Fruit fly (Drosophila melanogaster): ENCODE data around the gene PQBP1.

PQBP1 gene

dm6 chr3R:25027281-25028219, 38.0 kb upstream of the PQBP1 start:
- TF ChIP-seq dsf (GFP tag; optimal IDR thresholded peaks at IDR 0.05; ENCODE audit: borderline replicate concordance) = no peak
- no peak for TF ChIP-seq Dfd (GFP tag; optimal IDR thresholded peaks at IDR 0.05)
- no peak for TF ChIP-seq Myc (optimal IDR thresholded peaks at IDR 0.05)
- TF ChIP-seq ey (GFP tag; optimal IDR thresholded peaks at IDR 0.05) = peak; percentile 72
- TF ChIP-seq foxo (GFP tag; optimal IDR thresholded peaks at IDR 0.05) = peak; percentile 72 to 81
- TF ChIP-seq CG32264 (GFP tag; optimal IDR thresholded peaks at IDR 0.05) = peak; percentile 79
- no peak for TF ChIP-seq Rel (GFP tag; optimal IDR thresholded peaks at IDR 0.05)
- peak; percentile 13 for TF ChIP-seq Rel (tag; optimal IDR thresholded peaks at IDR 0.05)
- peak; percentile 60 for TF ChIP-seq psq (GFP tag; optimal IDR thresholded peaks at IDR 0.05)
- TF ChIP-seq OdsH (GFP tag; optimal IDR thresholded peaks at IDR 0.05) = peak; percentile 71
- peak; percentile 79 for TF ChIP-seq Sp1 (GFP tag; optimal IDR thresholded peaks at IDR 0.05)
- no peak for TF ChIP-seq CrebA (GFP tag; optimal IDR thresholded peaks at IDR 0.05; ENCODE audit: borderline replicate concordance)
- TF ChIP-seq HLH106 (tag; optimal IDR thresholded peaks at IDR 0.05) = no peak
- TF ChIP-seq usp (GFP tag; optimal IDR thresholded peaks at IDR 0.05) = no peak
- no peak for TF ChIP-seq fru (GFP tag; optimal IDR thresholded peaks at IDR 0.05)
- peak; percentile 8 for TF ChIP-seq Hr83 (GFP tag; optimal IDR thresholded peaks at IDR 0.05; ENCODE audit: poor library complexity, severe bottlenecking)
- TF ChIP-seq Jra (GFP tag; optimal IDR thresholded peaks at IDR 0.05) = peak; percentile 50
- TF ChIP-seq GATAd (GFP tag; optimal IDR thresholded peaks at IDR 0.05) = no peak
- TF ChIP-seq dl (GFP tag; optimal IDR thresholded peaks at IDR 0.05; ENCODE audit: insufficient read depth in 1 of 2, partially characterized antibody in 2 of 2) = no peak
- TF ChIP-seq sage (GFP tag; optimal IDR thresholded peaks at IDR 0.05) = no peak
- TF ChIP-seq CG9705 (GFP tag; optimal IDR thresholded peaks at IDR 0.05) = peak; percentile 2
- no peak for TF ChIP-seq dmrt93B (GFP tag; optimal IDR thresholded peaks at IDR 0.05)
- TF ChIP-seq lola (GFP tag; optimal IDR thresholded peaks at IDR 0.05) = no peak
- no peak for TF ChIP-seq Abd-B (GFP tag; optimal IDR thresholded peaks at IDR 0.05)
- no peak for TF ChIP-seq brk (GFP tag; optimal IDR thresholded peaks at IDR 0.05)
- no peak for TF ChIP-seq br (GFP tag; optimal IDR thresholded peaks at IDR 0.05)
- TF ChIP-seq tai (GFP tag; optimal IDR thresholded peaks at IDR 0.05) = no peak
- no peak for TF ChIP-seq Hnf4 (GFP tag; optimal IDR thresholded peaks at IDR 0.05)
- peak; percentile 77 for TF ChIP-seq h (GFP tag; optimal IDR thresholded peaks at IDR 0.05)
- TF ChIP-seq pan (optimal IDR thresholded peaks at IDR 0.05) = no peak
- TF ChIP-seq Mio (GFP tag; optimal IDR thresholded peaks at IDR 0.05) = peak; percentile 39
- TF ChIP-seq Dif (GFP tag; optimal IDR thresholded peaks at IDR 0.05; ENCODE audit: partially characterized antibody) = peak; percentile 45
- TF ChIP-seq rgr (GFP tag; optimal IDR thresholded peaks at IDR 0.05) = peak; percentile 69
- no peak for TF ChIP-seq woc (GFP tag; optimal IDR thresholded peaks at IDR 0.05)
- TF ChIP-seq N (GFP tag; optimal IDR thresholded peaks at IDR 0.05) = no peak
- TF ChIP-seq sv (GFP tag; optimal IDR thresholded peaks at IDR 0.05) = no peak

dm6 chr3R:25032686-25033085, 32.9 kb upstream of the PQBP1 start:
- TF ChIP-seq Rel (GFP tag; optimal IDR thresholded peaks at IDR 0.05) (no peak), Rel (tag; optimal IDR thresholded peaks at IDR 0.05) (no peak), Jra (GFP tag; optimal IDR thresholded peaks at IDR 0.05) (no peak), Myc (optimal IDR thresholded peaks at IDR 0.05) (no peak), dsf (GFP tag; optimal IDR thresholded peaks at IDR 0.05; ENCODE audit: borderline replicate concordance) (no peak), dmrt93B (GFP tag; optimal IDR thresholded peaks at IDR 0.05) (no peak), GATAd (GFP tag; optimal IDR thresholded peaks at IDR 0.05) (no peak), Vsx2 (GFP tag; optimal IDR thresholded peaks at IDR 0.05; ENCODE audit: partially characterized antibody) (no peak), usp (GFP tag; optimal IDR thresholded peaks at IDR 0.05) (no peak)

- TF ChIP-seq sv (GFP tag; optimal IDR thresholded peaks at IDR 0.05) (no peak), Hr83 (GFP tag; optimal IDR thresholded peaks at IDR 0.05; ENCODE audit: poor library complexity, severe bottlenecking) (peak; percentile 20)
Measured at dm6 chr3R:25033142-25033586, 32.4 kb upstream of the PQBP1 start, which contains the start of gene Smg6. Gene Smg6 (minus strand): TSS chr3R:25033465.
